Fruit fly (Drosophila melanogaster) S2 (cell line): ENCODE data around the gene Myo31DF.

Experiments
- CG8478 ChIP-seq: fragments of >200 bp; optimal IDR thresholded peaks from 2 replicates; lab custom pipeline; 2018
- CTCF ChIP-seq, 2 experiments: fragments of >200 bp; optimal IDR thresholded peaks; 2 replicates each; lab custom pipeline; 2018

DNA sequence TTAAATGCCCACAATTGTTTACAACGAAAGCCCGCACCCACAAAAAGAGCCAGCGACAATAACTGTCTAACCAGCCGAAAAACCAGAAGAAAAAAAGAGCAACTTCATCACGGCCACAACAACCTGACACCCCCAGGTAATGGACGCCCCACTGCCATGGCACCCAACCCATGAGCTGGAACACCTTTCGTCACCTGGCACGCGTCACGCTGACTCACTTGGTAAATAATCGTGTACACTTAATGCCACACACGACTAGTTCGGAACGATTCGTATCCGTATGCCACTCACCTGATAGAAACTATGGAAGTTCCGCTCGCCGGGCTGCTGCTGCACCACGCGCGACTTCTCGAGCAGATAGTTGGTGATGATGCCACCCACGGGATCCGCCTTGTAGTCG is 10.2 kb downstream of the Myo31DF start:
- TF ChIP-seq CTCF (optimal IDR thresholded peaks at IDR 0.05; lab: Kevin White, UChicago) (no peak), CG8478 (lab: Kevin White, UChicago) (no peak)
